Fruit fly (Drosophila melanogaster): Measurements from ENCODE around the gene ph-d.

- no peak for TF ChIP-seq CG3032 (tag; optimal IDR thresholded peaks at IDR 0.05)
- no peak for TF ChIP-seq CG6854 (GFP tag; optimal IDR thresholded peaks at IDR 0.05)
- no peak for TF ChIP-seq CG10669 (GFP tag; optimal IDR thresholded peaks at IDR 0.05)
- no peak for TF ChIP-seq Blimp-1 (GFP tag; optimal IDR thresholded peaks at IDR 0.05)
- no peak for TF ChIP-seq Smox (GFP tag; optimal IDR thresholded peaks at IDR 0.05)
- no peak for TF ChIP-seq spab (GFP tag; optimal IDR thresholded peaks at IDR 0.05)
Measured at dm6 chrX:2103859-2104258, 19.2 kb downstream of the ph-d start.

Data from whole organism, prepupa.